Fruit fly (Drosophila melanogaster): Measurements from ENCODE around the gene CG4558.
A peak's percentile ranks its signal among the peaks of the same experiment; 100 is the strongest.

Gene CG4558

DNA sequence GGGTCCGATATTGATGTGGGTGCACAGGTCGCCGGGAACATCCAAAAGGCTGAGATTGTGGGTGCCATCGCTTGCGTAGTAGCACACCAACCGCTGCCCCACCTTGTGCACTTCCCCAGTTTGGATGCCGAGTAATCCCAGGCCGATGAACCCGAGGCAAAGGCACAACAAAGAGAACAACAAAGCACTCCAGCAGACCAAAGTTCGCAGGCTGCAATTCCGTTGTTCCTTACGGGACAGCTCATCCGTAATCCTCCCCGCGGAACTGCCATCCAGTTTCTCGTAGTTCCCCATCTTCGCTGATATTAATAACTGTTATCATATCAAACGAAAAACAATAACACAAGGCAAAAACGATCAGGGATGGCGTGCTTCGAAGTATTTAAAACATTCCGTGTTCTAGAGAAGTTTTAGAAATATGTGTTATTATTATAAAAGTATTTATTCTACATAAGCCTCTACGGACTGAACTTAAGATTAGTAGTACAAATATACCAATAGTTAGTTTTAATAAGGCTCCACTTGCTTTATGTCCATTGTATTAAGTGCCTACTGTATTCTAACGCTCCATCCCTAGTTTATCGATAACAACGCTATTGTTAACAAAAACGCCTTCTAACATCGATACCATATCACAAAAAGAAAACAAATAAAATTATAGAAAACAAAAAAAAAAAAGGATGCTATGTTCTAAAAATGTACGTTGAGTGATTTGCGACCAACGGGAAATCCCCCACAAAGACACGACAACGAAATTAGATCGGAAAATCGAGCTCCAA, at the start of gene CG4558, which contains the start of gene Cht11:
Gene CG4558, plus strand, starts transcription at position 593 of the 779 bp plus-strand sequence.
Gene Cht11, minus strand, starts transcription at position 340 of the 779 bp plus-strand sequence.
- TF ChIP-seq CG17801 (GFP tag; optimal IDR thresholded peaks at IDR 0.05; ENCODE audit: partially characterized antibody) = peak; percentile 97

DNA sequence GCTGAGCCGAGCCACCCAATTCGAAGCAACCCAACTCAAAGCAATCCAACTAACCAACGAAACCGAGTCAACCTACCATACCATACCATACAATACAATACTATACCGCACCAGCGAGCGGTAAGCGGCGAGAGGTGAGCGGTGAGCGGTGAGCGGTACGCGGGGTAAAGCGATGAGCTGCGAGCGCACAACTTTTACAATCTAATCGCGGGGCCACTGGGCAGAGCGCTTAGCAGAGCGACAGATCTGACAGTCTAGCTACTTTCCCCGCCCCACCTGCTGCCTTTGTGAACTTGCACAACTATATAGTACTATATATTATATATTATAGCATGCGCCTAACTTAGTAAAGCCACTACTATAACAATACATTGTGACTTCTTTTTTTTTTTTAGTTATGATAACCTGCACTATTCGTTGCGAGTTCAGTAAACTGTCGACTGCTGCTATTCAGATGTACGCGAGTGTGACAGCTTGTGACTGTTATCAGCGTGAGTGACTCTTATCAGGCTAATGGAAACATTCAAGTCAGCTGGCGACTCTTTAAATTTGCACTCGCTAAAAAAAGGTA, 48.8 kb upstream of the CG4558 start:
- TF ChIP-seq CG17801 (GFP tag; optimal IDR thresholded peaks at IDR 0.05; ENCODE audit: partially characterized antibody) = peak; percentile 39

dm6 chrX:6802376-6803080, 47.0 kb upstream of the CG4558 start:
- TF ChIP-seq CG17801 (GFP tag; optimal IDR thresholded peaks at IDR 0.05; ENCODE audit: partially characterized antibody) = no peak

DNA sequence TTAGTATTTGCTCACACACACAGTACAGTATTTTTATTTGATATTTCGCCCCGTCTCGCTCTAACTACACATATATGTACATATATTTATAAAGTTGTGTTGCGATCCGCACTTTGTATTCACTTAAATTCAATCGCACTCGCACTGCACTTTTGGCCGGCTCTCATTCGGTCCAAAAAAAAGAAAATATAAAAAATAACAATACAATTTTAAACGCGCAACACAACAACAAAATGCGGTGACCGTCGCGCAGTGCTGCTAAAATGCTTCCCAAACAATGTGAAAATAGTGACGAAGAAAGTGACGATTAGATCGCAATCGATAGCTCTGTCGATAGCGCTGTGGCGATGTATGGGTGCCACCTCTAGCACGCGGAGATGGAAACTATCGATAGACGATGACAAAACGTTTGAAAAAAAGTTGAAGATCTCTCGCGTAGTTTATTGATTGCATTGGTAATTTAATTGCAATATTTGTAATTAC, 46.2 kb upstream of the CG4558 start, which contains the start of the genes C3G and pod1:
Gene C3G, minus strand, starts transcription at position 282 of the 483 bp plus-strand sequence.
Gene pod1, plus strand, starts transcription at position 373 of the 483 bp plus-strand sequence.
- peak; percentile 59 for TF ChIP-seq CG17801 (GFP tag; optimal IDR thresholded peaks at IDR 0.05; ENCODE audit: partially characterized antibody)

- TF ChIP-seq CG17801 (GFP tag; optimal IDR thresholded peaks at IDR 0.05; ENCODE audit: partially characterized antibody) = no peak
Observed at dm6 chrX:6803880-6804484, 45.6 kb upstream of the CG4558 start.

dm6 chrX:6804485-6805295, 44.9 kb upstream of the CG4558 start:
- peak; percentile 80 for TF ChIP-seq CG17801 (GFP tag; optimal IDR thresholded peaks at IDR 0.05; ENCODE audit: partially characterized antibody)

dm6 chrX:6805404-6805803, 44.2 kb upstream of the CG4558 start:
- TF ChIP-seq CG17801 (GFP tag; optimal IDR thresholded peaks at IDR 0.05; ENCODE audit: partially characterized antibody) = no peak

DNA sequence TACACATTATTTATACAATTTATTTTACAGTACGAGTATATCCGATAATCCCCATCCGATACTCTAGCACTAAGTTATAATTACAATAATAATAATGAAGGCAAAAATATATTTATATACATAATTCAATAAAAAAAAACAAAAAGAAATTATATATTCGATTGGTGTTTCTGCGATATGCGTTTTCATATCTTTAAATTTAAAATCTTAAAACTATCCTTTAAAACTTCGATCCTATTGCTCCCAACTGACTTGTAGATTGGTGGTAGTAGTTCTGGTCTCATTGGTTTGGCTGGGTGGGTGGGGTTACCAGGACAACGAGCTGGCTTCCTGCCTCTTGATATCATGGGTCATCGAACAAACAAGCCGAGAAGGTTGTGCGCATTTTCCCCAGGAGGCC, 35.9 kb upstream of the CG4558 start, which contains the start of gene iav:
Gene iav, plus strand, starts transcription at position 301 of the 400 bp plus-strand sequence.
- no peak for TF ChIP-seq CG17801 (GFP tag; optimal IDR thresholded peaks at IDR 0.05; ENCODE audit: partially characterized antibody)

- TF ChIP-seq CG17801 (GFP tag; optimal IDR thresholded peaks at IDR 0.05; ENCODE audit: partially characterized antibody) = peak; percentile 3
Observed at dm6 chrX:6820703-6821102, 28.9 kb upstream of the CG4558 start, which contains the start of the genes Nf-YC and xit. TSS of gene Nf-YC (minus strand) at chrX:6820919. TSS of gene xit (plus strand) at chrX:6821016.

DNA sequence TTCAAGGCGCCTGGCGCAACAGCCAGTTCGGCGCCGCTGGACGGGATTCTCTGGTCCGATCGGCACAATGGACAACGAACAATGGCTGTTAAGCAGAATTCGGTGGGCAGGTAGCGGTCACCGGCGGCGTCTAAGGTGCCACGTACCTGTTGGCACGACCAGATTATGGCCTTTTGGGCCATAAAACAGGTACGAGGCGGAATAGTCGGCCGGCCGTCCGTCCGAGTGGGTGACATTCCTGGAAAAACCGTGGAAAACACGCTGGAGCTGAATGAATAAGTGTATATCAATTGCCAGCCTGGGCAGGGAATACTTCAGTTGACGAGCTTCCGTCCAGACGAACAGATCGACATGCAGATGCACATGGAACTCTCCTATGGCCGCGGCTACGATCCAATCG, 26.7 kb upstream of the CG4558 start, which contains the start of gene Atx-1:
Gene Atx-1, plus strand, starts transcription at position 301 of the 400 bp plus-strand sequence.
- no peak for TF ChIP-seq CG17801 (GFP tag; optimal IDR thresholded peaks at IDR 0.05; ENCODE audit: partially characterized antibody)

- peak; percentile 57 for TF ChIP-seq CG17801 (GFP tag; optimal IDR thresholded peaks at IDR 0.05; ENCODE audit: partially characterized antibody)
Observed at dm6 chrX:6824203-6824602, 25.4 kb upstream of the CG4558 start, which contains the start of gene nonC. TSS of gene nonC (plus strand) at chrX:6824496.

dm6 chrX:6832584-6832983, 17.0 kb upstream of the CG4558 start, which contains the start of gene mAChR-C:
TSS of gene mAChR-C (minus strand) at chrX:6832684.
- TF ChIP-seq CG17801 (GFP tag; optimal IDR thresholded peaks at IDR 0.05; ENCODE audit: partially characterized antibody) = no peak

- TF ChIP-seq CG17801 (GFP tag; optimal IDR thresholded peaks at IDR 0.05; ENCODE audit: partially characterized antibody) = peak; percentile 86
Observed at dm6 chrX:6843841-6844440, 5.6 kb upstream of the CG4558 start, which contains the start of the genes CG14435 and Tmf. TSS of gene CG14435 (minus strand) at chrX:6843921. TSS of gene Tmf (plus strand) at chrX:6844341.

Measured in ovary, adult (tissue).